Worm (Caenorhabditis elegans): ENCODE measurements around the gene C02E7.8.

Gene C02E7.8

ce11 chrV:4877587-4877986, 43.0 kb downstream of the C02E7.8 start, which contains the start of gene T19H12.6:
T19H12.6 (minus strand) TSS chrV:4877687.
- TF ChIP-seq ama-1 (optimal IDR thresholded peaks at IDR 0.05) (no peak), nhr-129 (tag; optimal IDR thresholded peaks at IDR 0.05) (no peak), elt-1 (tag; optimal IDR thresholded peaks at IDR 0.05) (no peak), unc-55 (GFP tag; optimal IDR thresholded peaks at IDR 0.05) (no peak), R02D3.7 (tag; optimal IDR thresholded peaks at IDR 0.05) (no peak), nhr-10 (tag; optimal IDR thresholded peaks at IDR 0.05) (no peak), mdl-1 (tag; optimal IDR thresholded peaks at IDR 0.05) (no peak), lsy-2 (tag; optimal IDR thresholded peaks at IDR 0.05) (no peak), unc-39 (tag; optimal IDR thresholded peaks at IDR 0.05) (no peak), ceh-16 (tag; optimal IDR thresholded peaks at IDR 0.05) (no peak), ztf-4 (tag; optimal IDR thresholded peaks at IDR 0.05) (no peak), sma-3 (GFP tag; optimal IDR thresholded peaks at IDR 0.05) (no peak), ztf-1 (GFP tag; conservative IDR thresholded peaks at IDR 0.05) (no peak), Y55F3AM.14 (GFP tag; optimal IDR thresholded peaks at IDR 0.05) (no peak), nhr-21 (tag; optimal IDR thresholded peaks at IDR 0.05) (no peak), aly-2 (tag; optimal IDR thresholded peaks at IDR 0.05) (no peak), sma-9 (GFP tag; optimal IDR thresholded peaks at IDR 0.05) (no peak), sma-9 (tag; optimal IDR thresholded peaks at IDR 0.05) (no peak), C34F6.9 (tag; optimal IDR thresholded peaks at IDR 0.05) (no peak)

- TF ChIP-seq lsy-2 (tag; optimal IDR thresholded peaks at IDR 0.05) (no peak), sem-4 (tag; optimal IDR thresholded peaks at IDR 0.05) (no peak), nhr-21 (tag; optimal IDR thresholded peaks at IDR 0.05) (no peak), ama-1 (optimal IDR thresholded peaks at IDR 0.05) (no peak), mdl-1 (tag; optimal IDR thresholded peaks at IDR 0.05) (no peak), zag-1 (tag; optimal IDR thresholded peaks at IDR 0.05) (no peak)
Measured at ce11 chrV:4871992-4872391, 48.6 kb downstream of the C02E7.8 start, which contains the start of gene srd-33. srd-33 (plus strand) TSS chrV:4872292.

ce11 chrV:4870627-4871026, 50.0 kb downstream of the C02E7.8 start:
- TF ChIP-seq nhr-21 (tag; optimal IDR thresholded peaks at IDR 0.05): peak; percentile 42
- TF ChIP-seq elt-3 (tag; optimal IDR thresholded peaks at IDR 0.05): no peak
- peak in 1 of 2 experiments; percentile 32 for TF ChIP-seq lsy-2 (tag; optimal IDR thresholded peaks at IDR 0.05)
